Fruit fly (Drosophila melanogaster) whole organism, adult: ENCODE results near the gene hale.

ENCODE experiments used
- CG11617 ChIP-seq: fragments of 200-800 bp; sonication (Bioruptor generic); optimal IDR thresholded peaks from 2 replicates; lab custom pipeline; 2017; ENCODE audit warnings: mild to moderate bottlenecking, missing biosample characterization, missing genetic modification reagents, missing genetic modification characterization
- CG12768 ChIP-seq: fragments of 200-800 bp; sonication (Bioruptor generic); optimal IDR thresholded peaks from 2 replicates; lab custom pipeline; 2017; ENCODE audit warnings: missing biosample characterization, missing genetic modification characterization, mild to moderate bottlenecking, moderate library complexity, missing genetic modification reagents
- CG14711 ChIP-seq: fragments of 200-800 bp; sonication (Bioruptor generic); optimal IDR thresholded peaks from 2 replicates; lab custom pipeline; 2018; ENCODE audit warnings: missing biosample characterization, mild to moderate bottlenecking, missing genetic modification characterization, moderate library complexity
- CG1620 ChIP-seq: fragments of 200-800 bp; sonication (Bioruptor generic); optimal IDR thresholded peaks from 2 replicates; lab custom pipeline; 2016; ENCODE audit warnings: missing biosample characterization, missing genetic modification characterization
- CG33017 ChIP-seq: fragments of 200-800 bp; sonication (Bioruptor generic); optimal IDR thresholded peaks from 2 replicates; lab custom pipeline; 2018; ENCODE audit warnings: missing biosample characterization, mild to moderate bottlenecking, missing genetic modification characterization, moderate library complexity
- CG5204 ChIP-seq: fragments of 200-800 bp; sonication (Bioruptor generic); optimal IDR thresholded peaks from 2 replicates; lab custom pipeline; 2016; ENCODE audit warnings: missing biosample characterization, missing genetic modification characterization
- CG7045 ChIP-seq: fragments of 200-800 bp; sonication (Bioruptor generic); optimal IDR thresholded peaks from 2 replicates; lab custom pipeline; 2017; ENCODE audit warnings: missing biosample characterization, mild to moderate bottlenecking, missing genetic modification characterization
- CG7101 ChIP-seq: fragments of 200-800 bp; sonication (Bioruptor generic); optimal IDR thresholded peaks from 2 replicates; lab custom pipeline; 2018; ENCODE audit warnings: missing biosample characterization, mild to moderate bottlenecking, missing genetic modification characterization, moderate library complexity
- Clk ChIP-seq: fragments of 200-800 bp; sonication (Bioruptor generic); optimal IDR thresholded peaks from 2 replicates; lab custom pipeline; 2017; ENCODE audit warnings: missing biosample characterization, missing genetic modification characterization
- Crg-1 ChIP-seq: fragments of 200-800 bp; sonication (Bioruptor generic); optimal IDR thresholded peaks from 2 replicates; lab custom pipeline; 2016; ENCODE audit warnings: missing biosample characterization, missing genetic modification characterization
- Hr96 ChIP-seq: fragments of 200-800 bp; sonication (Bioruptor generic); optimal IDR thresholded peaks from 2 replicates; lab custom pipeline; 2016; ENCODE audit warnings: missing biosample characterization, missing genetic modification characterization
- Mnt ChIP-seq: fragments of 200-800 bp; sonication (Bioruptor generic); optimal IDR thresholded peaks from 2 replicates; lab custom pipeline; 2016; ENCODE audit warnings: missing biosample characterization, mild to moderate bottlenecking, missing genetic modification characterization
- bab1 ChIP-seq: fragments of 200-800 bp; sonication (Bioruptor generic); optimal IDR thresholded peaks from 3 replicates; lab custom pipeline; 2019; ENCODE audit warnings: missing biosample characterization, mild to moderate bottlenecking, missing genetic modification characterization, moderate library complexity
- cic ChIP-seq: fragments of 200-800 bp; sonication (Bioruptor generic); optimal IDR thresholded peaks from 2 replicates; lab custom pipeline; 2017; ENCODE audit warnings: missing biosample characterization, mild to moderate bottlenecking, missing genetic modification characterization, moderate library complexity
- cnc ChIP-seq, 2 experiments: fragments of >200 bp; optimal IDR thresholded peaks; 2 replicates each; lab custom pipeline; 2017
- kay ChIP-seq: fragments of 200-800 bp; sonication (Bioruptor generic); peaks from one replicate; lab custom pipeline; 2016; ENCODE audit warnings: missing biosample characterization, missing genetic modification characterization, borderline replicate concordance
- ovo ChIP-seq: fragments of 200-800 bp; sonication (Bioruptor generic); optimal IDR thresholded peaks from 2 replicates; lab custom pipeline; 2016; ENCODE audit warnings: missing biosample characterization, missing genetic modification characterization
- pad ChIP-seq: fragments of 200-800 bp; sonication (Bioruptor generic); optimal IDR thresholded peaks from 3 replicates; lab custom pipeline; 2017; ENCODE audit warnings: missing biosample characterization, missing genetic modification characterization, mild to moderate bottlenecking, moderate library complexity, missing genetic modification reagents
- tj ChIP-seq: fragments of 200-800 bp; sonication (Bioruptor generic); optimal IDR thresholded peaks from 3 replicates; lab custom pipeline; 2017; ENCODE audit warnings: missing biosample characterization, mild to moderate bottlenecking, missing genetic modification characterization, moderate library complexity
- toe ChIP-seq: fragments of 200-800 bp; sonication (Bioruptor generic); optimal IDR thresholded peaks from 2 replicates; lab custom pipeline; 2016; ENCODE audit warnings: missing biosample characterization, missing genetic modification characterization

Gene hale

dm6 chr3L:19954426-19954825 lies 31.2 kb downstream of the hale start, which contains the start of gene CG42654:
CG42654 (minus strand) TSS chr3L:19954526.
- TF ChIP-seq cic (GFP tag; lab: Kevin White, UChicago) (no peak), Clk (no peak)

- TF ChIP-seq Clk (no peak), kay (GFP tag; lab: Kevin White, UChicago) (no peak), CG1620 (GFP tag; lab: Kevin White, UChicago) (no peak), CG33017 (tag; lab: Kevin White, UChicago) (no peak), CG5204 (no peak), Hr96 (no peak), Mnt (no peak), cic (GFP tag; lab: Kevin White, UChicago) (no peak), CG12768 (GFP tag; lab: Kevin White, UChicago) (no peak), ovo (GFP tag; lab: Kevin White, UChicago) (no peak), pad (GFP tag; lab: Kevin White, UChicago) (no peak), CG14711 (tag; lab: Kevin White, UChicago) (no peak), CG7101 (tag; lab: Kevin White, UChicago) (no peak), cnc (optimal IDR thresholded peaks at IDR 0.05; lab: Kevin White, UChicago) (no peak), tj (GFP tag; lab: Kevin White, UChicago) (no peak)
Observed at dm6 chr3L:19953612-19954011, 32.1 kb downstream of the hale start, which contains the start of gene CG42655. CG42655 (minus strand) TSS chr3L:19953712.

- TF ChIP-seq CG14711 (tag; lab: Kevin White, UChicago) (no peak), CG7045 (no peak), CG12768 (GFP tag; lab: Kevin White, UChicago) (no peak), CG5204 (no peak), cic (GFP tag; lab: Kevin White, UChicago) (no peak), cnc (optimal IDR thresholded peaks at IDR 0.05; lab: Kevin White, UChicago) (no peak), pad (GFP tag; lab: Kevin White, UChicago) (no peak), Hr96 (no peak), CG1620 (GFP tag; lab: Kevin White, UChicago) (no peak), Mnt (no peak), CG7101 (tag; lab: Kevin White, UChicago) (no peak), tj (GFP tag; lab: Kevin White, UChicago) (no peak), Crg-1 (GFP tag; lab: Kevin White, UChicago) (no peak)
Observed at dm6 chr3L:19952690-19953089, 33.0 kb downstream of the hale start, which contains the start of gene CG33710. CG33710 (minus strand) TSS chr3L:19952790.

- TF ChIP-seq CG7101 (tag; lab: Kevin White, UChicago) (no peak), Mnt (no peak), cnc (optimal IDR thresholded peaks at IDR 0.05; lab: Kevin White, UChicago) (no peak), tj (GFP tag; lab: Kevin White, UChicago) (no peak), CG5204 (no peak), CG12768 (GFP tag; lab: Kevin White, UChicago) (no peak), Crg-1 (GFP tag; lab: Kevin White, UChicago) (no peak)
Observed at dm6 chr3L:19951868-19952267, 33.8 kb downstream of the hale start, which contains the start of gene CG34258. CG34258 (minus strand) TSS chr3L:19951968.

dm6 chr3L:19951035-19951434 lies 34.6 kb downstream of the hale start, which contains the start of gene CG32219:
CG32219 (minus strand) TSS chr3L:19951135.
- no peak for TF ChIP-seq CG33017 (tag; lab: Kevin White, UChicago)

- no peak for TF ChIP-seq ovo (GFP tag; lab: Kevin White, UChicago)
- TF ChIP-seq CG1620 (GFP tag; lab: Kevin White, UChicago), result no peak
- no peak for TF ChIP-seq Hr96
- TF ChIP-seq tj (GFP tag; lab: Kevin White, UChicago), result no peak
- no peak for TF ChIP-seq CG7045
- no peak for TF ChIP-seq toe (GFP tag; lab: Kevin White, UChicago)
- no peak for TF ChIP-seq CG33017 (tag; lab: Kevin White, UChicago)
- TF ChIP-seq Crg-1 (GFP tag; lab: Kevin White, UChicago), result no peak
- no peak for TF ChIP-seq CG12768 (GFP tag; lab: Kevin White, UChicago)
- TF ChIP-seq CG7101 (tag; lab: Kevin White, UChicago), result no peak
- no peak for TF ChIP-seq cic (GFP tag; lab: Kevin White, UChicago)
- TF ChIP-seq CG5204, result no peak
- no peak for TF ChIP-seq pad (GFP tag; lab: Kevin White, UChicago)
- TF ChIP-seq Clk, result no peak
- no peak for TF ChIP-seq cnc (optimal IDR thresholded peaks at IDR 0.05; lab: Kevin White, UChicago)
- TF ChIP-seq Mnt, result no peak
- TF ChIP-seq CG11617 (GFP tag; lab: Kevin White, UChicago), result no peak
- TF ChIP-seq bab1 (GFP tag; lab: Kevin White, UChicago), result no peak
- no peak for TF ChIP-seq CG14711 (tag; lab: Kevin White, UChicago)
- TF ChIP-seq kay (GFP tag; lab: Kevin White, UChicago), result no peak
Observed at dm6 chr3L:19945469-19945868, 40.2 kb downstream of the hale start.

dm6 chr3L:19941162-19941561 lies 44.5 kb downstream of the hale start:
- TF ChIP-seq kay (GFP tag; lab: Kevin White, UChicago) (peak; percentile 93), tj (GFP tag; lab: Kevin White, UChicago) (no peak)
